Worm (Caenorhabditis elegans) whole organism, L4 larva: ENCODE measurements around the gene F48E8.8.

Experiments
- D1046.2 ChIP-seq: fragments of 200-800 bp; sonication (Bioruptor generic); IDR thresholded peaks from 2 replicates; pipeline ENCODE4 v1.3.6; 2022; ENCODE audit warnings: missing genetic modification characterization, missing compliant biosample characterization
- F44E2.7 ChIP-seq: fragments of 200-800 bp; sonication (Bioruptor generic); IDR thresholded peaks from 2 replicates; pipeline ENCODE4 v2.1.2; 2022; ENCODE audit warnings: missing genetic modification characterization, missing compliant biosample characterization
- R02D3.7 ChIP-seq: fragments of 150-350 bp; sonication (generic microtip); optimal IDR thresholded peaks from 3 replicates; lab custom pipeline; 2014; ENCODE audit warnings: missing biosample characterization, missing genetic modification characterization
- T26A8.4 ChIP-seq: fragments of 200-800 bp; sonication (Bioruptor generic); IDR thresholded peaks from 2 replicates; pipeline ENCODE4 v1.3.6; 2022; ENCODE audit warnings: missing genetic modification characterization, missing compliant biosample characterization
- Y75B8A.6 ChIP-seq: fragments of 200-800 bp; sonication (Bioruptor generic); IDR thresholded peaks from 2 replicates; pipeline ENCODE4 v1.3.6; 2022; ENCODE audit warnings: missing genetic modification reagents, missing genetic modification characterization, missing compliant biosample characterization
- aha-1 ChIP-seq: fragments of 150-350 bp; peaks from one replicate; lab custom pipeline; 2014; ENCODE audit warnings: missing biosample characterization, missing genetic modification characterization
- ceh-44 ChIP-seq: fragments of 200-800 bp; sonication (Bioruptor generic); IDR thresholded peaks from 2 replicates; pipeline ENCODE4 v1.3.6; 2022; ENCODE audit warnings: missing genetic modification reagents, missing genetic modification characterization, missing compliant biosample characterization
- ceh-82 ChIP-seq: sonication (generic microtip); optimal IDR thresholded peaks from 2 replicates; lab custom pipeline; 2017; ENCODE audit warnings: missing biosample characterization, missing genetic modification characterization
- daf-16 ChIP-seq, 3 experiments: sonication (generic microtip); optimal IDR thresholded peaks; 2 replicates each; lab custom pipeline; 2016 to 2017; ENCODE audit warnings: missing genetic modification characterization in 3 of 3, missing genetic modification reagents in 3 of 3, mild to moderate bottlenecking in 2 of 3, missing compliant biosample characterization in 2 of 3, missing biosample characterization in 1 of 3, moderate library complexity in 1 of 3
- dmd-9 ChIP-seq: fragments of 200-800 bp; sonication (Bioruptor generic); IDR thresholded peaks from 2 replicates; pipeline ENCODE4 v1.3.6; 2022; ENCODE audit warnings: missing genetic modification reagents, missing genetic modification characterization, missing compliant biosample characterization
- dpl-1 ChIP-seq: fragments of 150-350 bp; optimal IDR thresholded peaks from 2 replicates; lab custom pipeline; 2014; ENCODE audit warnings: missing biosample characterization, missing genetic modification reagents, missing genetic modification characterization
- dve-1 ChIP-seq: sonication (generic microtip); optimal IDR thresholded peaks from 2 replicates; lab custom pipeline; 2017; ENCODE audit warnings: antibody characterized with exemption, mild to moderate bottlenecking, missing genetic modification characterization, missing compliant biosample characterization; ENCODE audit not compliant: insufficient read depth
- egl-43 ChIP-seq: fragments of 200-800 bp; sonication (Bioruptor generic); IDR thresholded peaks from 2 replicates; pipeline ENCODE4 v1.3.6; 2022; ENCODE audit warnings: missing genetic modification reagents, missing genetic modification characterization, missing compliant biosample characterization
- hif-1 ChIP-seq, 2 experiments: sonication (generic microtip); optimal IDR thresholded peaks; 2 replicates each; lab custom pipeline; 2016 to 2017; ENCODE audit warnings: missing compliant biosample characterization in 2 of 2, missing genetic modification characterization in 2 of 2, missing genetic modification reagents in 2 of 2, missing genotype in 2 of 2, mild to moderate bottlenecking in 1 of 2
- hlh-30 ChIP-seq: sonication (generic microtip); optimal IDR thresholded peaks from 2 replicates; lab custom pipeline; 2017; ENCODE audit warnings: antibody characterized with exemption, mild to moderate bottlenecking, missing genetic modification characterization, missing compliant biosample characterization; ENCODE audit not compliant: insufficient read depth
- lim-7 ChIP-seq: fragments of 200-800 bp; sonication (Bioruptor generic); IDR thresholded peaks from 2 replicates; pipeline ENCODE4 v1.3.6; 2022; ENCODE audit warnings: missing genetic modification characterization, missing compliant biosample characterization
- lin-1 ChIP-seq: fragments of 200-800 bp; sonication (Bioruptor generic); IDR thresholded peaks from 2 replicates; pipeline ENCODE4 v1.3.6; 2022; ENCODE audit warnings: missing genetic modification reagents, missing genetic modification characterization, missing compliant biosample characterization
- lin-38 ChIP-seq: fragments of 200-800 bp; sonication (Bioruptor generic); IDR thresholded peaks from 2 replicates; pipeline ENCODE4 v1.3.6; 2022; ENCODE audit warnings: missing genetic modification reagents, missing genetic modification characterization, missing compliant biosample characterization
- lir-3 ChIP-seq: sonication (generic microtip); optimal IDR thresholded peaks from 2 replicates; lab custom pipeline; 2016; ENCODE audit warnings: mild to moderate bottlenecking, missing genetic modification characterization, missing compliant biosample characterization
- lsy-2 ChIP-seq, 2 experiments: fragments of 150-350 bp in 1 of 2; sonication (generic microtip) in 1 of 2; optimal IDR thresholded peaks; 2 replicates each; lab custom pipeline; 2014 to 2017; ENCODE audit warnings: missing biosample characterization in 2 of 2, missing genetic modification characterization in 2 of 2
- mdt-29 ChIP-seq: fragments of 200-800 bp; sonication (Bioruptor generic); IDR thresholded peaks from 2 replicates; pipeline ENCODE4 v1.3.6; 2022; ENCODE audit warnings: missing genetic modification reagents, missing genetic modification characterization, missing compliant biosample characterization
- mxl-3 ChIP-seq: fragments of 200-800 bp; sonication (Bioruptor generic); optimal IDR thresholded peaks from 2 replicates; lab custom pipeline; 2018; ENCODE audit warnings: mild to moderate bottlenecking, missing genetic modification characterization, missing compliant biosample characterization
- nhr-11 ChIP-seq: fragments of 150-350 bp; optimal IDR thresholded peaks from 2 replicates; lab custom pipeline; 2014; ENCODE audit warnings: missing biosample characterization, missing genetic modification characterization
- nhr-6 ChIP-seq: fragments of 150-350 bp; optimal IDR thresholded peaks from 2 replicates; lab custom pipeline; 2014; ENCODE audit warnings: missing biosample characterization, missing genetic modification characterization
- nhr-76 ChIP-seq: fragments of 150-350 bp; optimal IDR thresholded peaks from 2 replicates; lab custom pipeline; 2014; ENCODE audit warnings: missing biosample characterization, missing genetic modification characterization
- pqm-1 ChIP-seq: sonication (generic microtip); optimal IDR thresholded peaks from 2 replicates; lab custom pipeline; 2017; ENCODE audit warnings: missing biosample characterization, missing genetic modification characterization
- saeg-2 ChIP-seq: fragments of 200-800 bp; sonication (Bioruptor generic); IDR thresholded peaks from 2 replicates; pipeline ENCODE4 v1.3.6; 2022; ENCODE audit warnings: missing genetic modification reagents, missing genetic modification characterization, missing compliant biosample characterization
- set-16 ChIP-seq: fragments of 200-800 bp; sonication (Bioruptor generic); IDR thresholded peaks from 2 replicates; pipeline ENCODE4 v1.3.6; 2022; ENCODE audit warnings: missing genetic modification reagents, missing genetic modification characterization, missing compliant biosample characterization
- spr-3 ChIP-seq: fragments of 200-800 bp; sonication (Bioruptor generic); optimal IDR thresholded peaks from 2 replicates; lab custom pipeline; 2018; ENCODE audit warnings: mild to moderate bottlenecking, missing genetic modification characterization, missing compliant biosample characterization
- tra-1 ChIP-seq: fragments of 200-800 bp; sonication (Bioruptor generic); IDR thresholded peaks from 2 replicates; pipeline ENCODE4 v1.3.6; 2022; ENCODE audit warnings: missing genetic modification reagents, missing genetic modification characterization, missing compliant biosample characterization
- unc-62 ChIP-seq, 3 experiments: fragments of 150-350 bp in 1 of 3; sonication (generic microtip); optimal IDR thresholded peaks in 2 of 3; peaks in 1 of 3; 1 replicate in 1 of 3; 2 replicates in 2 of 3; lab custom pipeline; 2014 to 2017; ENCODE audit warnings: missing biosample characterization in 3 of 3, missing genetic modification characterization in 3 of 3, missing genetic modification reagents in 3 of 3, missing genotype in 1 of 3
- zag-1 ChIP-seq: fragments of 150-350 bp; optimal IDR thresholded peaks from 2 replicates; lab custom pipeline; 2014; ENCODE audit warnings: missing biosample characterization, missing genetic modification characterization
- zfp-3 ChIP-seq: fragments of 200-800 bp; sonication (Bioruptor generic); conservative IDR thresholded peaks from 2 replicates; pipeline ENCODE4 v1.3.6; 2022; ENCODE audit warnings: missing genetic modification reagents, missing genetic modification characterization, missing compliant biosample characterization
- zip-2 ChIP-seq: fragments of 150-350 bp; optimal IDR thresholded peaks from 2 replicates; lab custom pipeline; 2014; ENCODE audit warnings: missing biosample characterization, missing genetic modification characterization

The F48E8.8 gene

ce11 chrIII:5419527-5419926 lies 30.1 kb downstream of the F48E8.8 start:
- TF ChIP-seq R02D3.7 (tag; lab: Kevin White, UChicago) (no peak), egl-43 (GFP tag; lab: Robert Waterston, UW) (no peak), aha-1 (tag; lab: Kevin White, UChicago) (no peak), zag-1 (tag; lab: Kevin White, UChicago) (no peak), ceh-82 (tag; lab: Kevin White, UChicago) (no peak), zfp-3 (GFP tag; lab: Robert Waterston, UW) (no peak), T26A8.4 (GFP tag; lab: Robert Waterston, UW) (0 out of 2 replicates have a peak, but pooled peaks have one; percentile 11)

- TF ChIP-seq nhr-11 (peak; percentile 35), unc-62 (GFP tag; optimal IDR thresholded peaks at IDR 0.05 in 1 of 2; lab: Kevin White, UChicago) (no peak), unc-62 (tag; optimal IDR thresholded peaks at IDR 0.05; lab: Kevin White, UChicago) (no peak), zfp-3 (GFP tag; lab: Robert Waterston, UW) (no peak)
Measured at ce11 chrIII:5417921-5418320, 31.7 kb downstream of the F48E8.8 start.

- TF ChIP-seq aha-1 (tag; lab: Kevin White, UChicago) (no peak), unc-62 (GFP tag; optimal IDR thresholded peaks at IDR 0.05 in 1 of 2; lab: Kevin White, UChicago) (peak in 1 of 2 experiments; percentile 42), unc-62 (tag; optimal IDR thresholded peaks at IDR 0.05; lab: Kevin White, UChicago) (no peak), hif-1 (tag; optimal IDR thresholded peaks at IDR 0.05; lab: Kevin White, UChicago) (no peak), set-16 (peak; percentile 87), spr-3 (GFP tag; lab: Kevin White, UChicago) (no peak), lir-3 (no peak), zip-2 (tag; lab: Kevin White, UChicago) (no peak), dmd-9 (0 out of 2 replicates have a peak, but pooled peaks have one; percentile 18), egl-43 (GFP tag; lab: Robert Waterston, UW) (peak; percentile 45; the same call in 1 of the 2 replicates), Y75B8A.6 (GFP tag; lab: Robert Waterston, UW) (no peak)
Measured at ce11 chrIII:5413680-5414079, 35.9 kb downstream of the F48E8.8 start, which contains the start of gene grl-22. TSS of gene grl-22 (minus strand) at chrIII:5414011.

ce11 chrIII:5407588-5407987 lies 42.0 kb downstream of the F48E8.8 start, which contains the start of gene W03A5.1:
TSS of gene W03A5.1 (plus strand) at chrIII:5407888.
- TF ChIP-seq aha-1 (tag; lab: Kevin White, UChicago) (peak; percentile 59), tra-1 (GFP tag; lab: Robert Waterston, UW) (no peak)

ce11 chrIII:5407060-5407459 lies 42.6 kb downstream of the F48E8.8 start:
- TF ChIP-seq unc-62 (GFP tag; optimal IDR thresholded peaks at IDR 0.05 in 1 of 2; lab: Kevin White, UChicago) (peak in 1 of 2 experiments; percentile 51), unc-62 (tag; optimal IDR thresholded peaks at IDR 0.05; lab: Kevin White, UChicago) (no peak), aha-1 (tag; lab: Kevin White, UChicago) (peak; percentile 17), F44E2.7 (GFP tag; lab: Robert Waterston, UW) (no peak)

- TF ChIP-seq saeg-2 (GFP tag; lab: Robert Waterston, UW) (no peak), aha-1 (tag; lab: Kevin White, UChicago) (peak; percentile 28)
Measured at ce11 chrIII:5406314-5406713, 43.3 kb downstream of the F48E8.8 start.

- TF ChIP-seq lim-7 (GFP tag; lab: Robert Waterston, UW) (no peak), dmd-9 (no peak), dpl-1 (GFP tag; lab: Kevin White, UChicago) (peak; percentile 75), mxl-3 (GFP tag; lab: Kevin White, UChicago) (no peak), nhr-6 (tag; lab: Kevin White, UChicago) (peak; percentile 55), tra-1 (GFP tag; lab: Robert Waterston, UW) (no peak), lsy-2 (tag; optimal IDR thresholded peaks at IDR 0.05; lab: Kevin White, UChicago) (peak in 1 of 2 experiments; percentile 57), hlh-30 (peak; percentile 56), zfp-3 (GFP tag; lab: Robert Waterston, UW) (no peak), lin-38 (peak; percentile 75), daf-16 (GFP tag; optimal IDR thresholded peaks at IDR 0.05; lab: Kevin White, UChicago) (no peak), daf-16 (tag; optimal IDR thresholded peaks at IDR 0.05; lab: Kevin White, UChicago) (peak; percentile 35), ceh-44 (no peak), pqm-1 (peak; percentile 16), D1046.2 (GFP tag; lab: Robert Waterston, UW) (no peak), nhr-76 (tag; lab: Kevin White, UChicago) (no peak), dve-1 (tag; lab: Kevin White, UChicago) (peak; percentile 11), aha-1 (tag; lab: Kevin White, UChicago) (peak; percentile 42), mdt-29 (no peak), lin-1 (GFP tag; lab: Robert Waterston, UW) (no peak)
Measured at ce11 chrIII:5405628-5406084, 44.0 kb downstream of the F48E8.8 start, which contains the start of the genes W03A5.2 and Y32H12A.8. TSS of gene W03A5.2 (plus strand) at chrIII:5406034. TSS of gene Y32H12A.8 (minus strand) at chrIII:5406037.
